Fruit fly (Drosophila melanogaster) whole organism, embryonic: Measurements from ENCODE around the gene lgs.

Experiments used
- B-H1 ChIP-seq: fragments of 200-800 bp; sonication (Bioruptor generic); IDR thresholded peaks from 3 replicates; pipeline ENCODE4 v1.3.6; 2022; ENCODE audit warnings: missing biosample characterization, missing genetic modification characterization
- CG10267 ChIP-seq: fragments of 200-800 bp; sonication (Bioruptor generic); optimal IDR thresholded peaks from 2 replicates; lab custom pipeline; 2018; ENCODE audit warnings: missing biosample characterization, mild to moderate bottlenecking, missing genetic modification characterization, moderate library complexity
- CG11723 ChIP-seq: fragments of 200-800 bp; sonication (Bioruptor generic); optimal IDR thresholded peaks from 2 replicates; lab custom pipeline; 2017; ENCODE audit warnings: missing biosample characterization, mild to moderate bottlenecking, missing genetic modification characterization
- CG1233 ChIP-seq: fragments of 200-800 bp; sonication (Bioruptor generic); optimal IDR thresholded peaks from 4 replicates; lab custom pipeline; 2018; ENCODE audit warnings: missing biosample characterization, mild to moderate bottlenecking, missing genetic modification characterization
- CG13775 ChIP-seq: fragments of 200-800 bp; sonication (Bioruptor generic); optimal IDR thresholded peaks from 3 replicates; lab custom pipeline; 2017; ENCODE audit warnings: missing biosample characterization, mild to moderate bottlenecking, missing genetic modification characterization
- CG13894 ChIP-seq: fragments of 200-800 bp; sonication (Bioruptor generic); optimal IDR thresholded peaks from 3 replicates; lab custom pipeline; 2018; ENCODE audit warnings: missing biosample characterization, mild to moderate bottlenecking, missing genetic modification characterization, moderate library complexity
- CG14014 ChIP-seq: fragments of 200-800 bp; sonication (Bioruptor generic); IDR thresholded peaks from 2 replicates; pipeline ENCODE4 v1.3.6; 2022; ENCODE audit warnings: missing biosample characterization, missing genetic modification characterization
- CG14860 ChIP-seq: fragments of 200-800 bp; sonication (Bioruptor generic); IDR thresholded peaks from 3 replicates; pipeline ENCODE4 v1.3.6; 2022; ENCODE audit warnings: missing biosample characterization, missing genetic modification characterization; ENCODE audit not compliant: partially characterized antibody
- CG1603 ChIP-seq: fragments of 200-800 bp; sonication (Bioruptor generic); optimal IDR thresholded peaks from 2 replicates; lab custom pipeline; 2019; ENCODE audit warnings: missing biosample characterization, mild to moderate bottlenecking, missing genetic modification characterization, moderate library complexity
- CG16779 ChIP-seq: fragments of 200-800 bp; sonication (Bioruptor generic); IDR thresholded peaks from 2 replicates; pipeline ENCODE4 v1.3.6; 2022; ENCODE audit warnings: missing biosample characterization, missing genetic modification characterization
- CG17802 ChIP-seq: fragments of 200-800 bp; sonication (Bioruptor generic); optimal IDR thresholded peaks from 2 replicates; lab custom pipeline; 2018; ENCODE audit warnings: missing biosample characterization, mild to moderate bottlenecking, missing genetic modification characterization, moderate library complexity
- CG2199 ChIP-seq: fragments of 200-800 bp; sonication (Bioruptor generic); IDR thresholded peaks from 3 replicates; pipeline ENCODE4 v1.3.6; 2022; ENCODE audit warnings: missing biosample characterization, missing genetic modification characterization
- CG2712 ChIP-seq: fragments of 200-800 bp; optimal IDR thresholded peaks from 3 replicates; lab custom pipeline; 2019; ENCODE audit warnings: missing biosample characterization, mild to moderate bottlenecking, missing genetic modification characterization, moderate library complexity
- CG30020 ChIP-seq: fragments of 200-800 bp; optimal IDR thresholded peaks from 2 replicates; lab custom pipeline; 2019; ENCODE audit warnings: missing biosample characterization, mild to moderate bottlenecking, missing genetic modification characterization, moderate library complexity
- CG42726 ChIP-seq: fragments of 200-800 bp; sonication (Bioruptor generic); IDR thresholded peaks from 2 replicates; pipeline ENCODE4 v1.3.6; 2022; ENCODE audit warnings: missing biosample characterization, missing genetic modification characterization; ENCODE audit not compliant: partially characterized antibody
- CG4617 ChIP-seq: fragments of 200-800 bp; sonication (Bioruptor generic); optimal IDR thresholded peaks from 3 replicates; lab custom pipeline; 2016; ENCODE audit warnings: missing biosample characterization, missing genetic modification characterization, borderline replicate concordance
- CG7839 ChIP-seq: fragments of 200-800 bp; sonication (Bioruptor generic); optimal IDR thresholded peaks from 3 replicates; lab custom pipeline; 2018; ENCODE audit warnings: missing biosample characterization, mild to moderate bottlenecking, missing genetic modification characterization, moderate library complexity
- CG8290 ChIP-seq, 3 experiments: fragments of 200-800 bp; sonication (Bioruptor generic); optimal IDR thresholded peaks; 2 replicates each; lab custom pipeline; 2016 to 2019; ENCODE audit warnings: missing biosample characterization in 3 of 3, missing genetic modification characterization in 3 of 3, mild to moderate bottlenecking in 2 of 3, moderate library complexity in 1 of 3
- CG9797 ChIP-seq: fragments of 200-800 bp; sonication (Bioruptor generic); optimal IDR thresholded peaks from 3 replicates; lab custom pipeline; 2018; ENCODE audit warnings: missing biosample characterization, mild to moderate bottlenecking, missing genetic modification characterization
- CHES-1-like ChIP-seq: fragments of 200-800 bp; sonication (Bioruptor generic); optimal IDR thresholded peaks from 2 replicates; lab custom pipeline; 2016; ENCODE audit warnings: missing biosample characterization, missing genetic modification characterization
- D19A ChIP-seq: fragments of 200-800 bp; optimal IDR thresholded peaks from 3 replicates; lab custom pipeline; 2019; ENCODE audit warnings: missing biosample characterization, mild to moderate bottlenecking, missing genetic modification characterization, moderate library complexity
- Doc3 ChIP-seq: fragments of 200-800 bp; sonication (Bioruptor generic); IDR thresholded peaks from 3 replicates; pipeline ENCODE4 v1.3.6; 2022; ENCODE audit warnings: missing biosample characterization, missing genetic modification characterization; ENCODE audit not compliant: partially characterized antibody
- Eip74EF ChIP-seq, 2 experiments: fragments of 200-800 bp in 1 of 2; fragments of >200 bp in 1 of 2; sonication (Bioruptor generic) in 1 of 2; optimal IDR thresholded peaks; 2 replicates each; lab custom pipeline; 2017 to 2019; ENCODE audit warnings: missing biosample characterization in 2 of 2, missing genetic modification characterization in 2 of 2, mild to moderate bottlenecking in 1 of 2, moderate library complexity in 1 of 2
- Elba2 ChIP-seq: fragments of 200-800 bp; sonication (Bioruptor generic); optimal IDR thresholded peaks from 3 replicates; lab custom pipeline; 2016; ENCODE audit warnings: missing biosample characterization, missing genetic modification characterization
- Hmx ChIP-seq: fragments of 200-800 bp; sonication (Bioruptor generic); optimal IDR thresholded peaks from 2 replicates; lab custom pipeline; 2016; ENCODE audit warnings: missing biosample characterization, missing genetic modification characterization
- MESR4 ChIP-seq: fragments of 200-800 bp; sonication (Bioruptor generic); optimal IDR thresholded peaks from 2 replicates; lab custom pipeline; 2018; ENCODE audit warnings: missing biosample characterization, mild to moderate bottlenecking, missing genetic modification characterization, moderate library complexity
- Mad ChIP-seq: fragments of 200-800 bp; sonication (Bioruptor generic); optimal IDR thresholded peaks from 2 replicates; lab custom pipeline; 2016; ENCODE audit warnings: missing biosample characterization, missing genetic modification characterization
- Myb ChIP-seq: fragments of 200-800 bp; sonication (Bioruptor generic); optimal IDR thresholded peaks from 2 replicates; lab custom pipeline; 2016; ENCODE audit warnings: missing biosample characterization, missing genetic modification characterization
- Opbp ChIP-seq: fragments of 200-800 bp; sonication (Bioruptor generic); IDR thresholded peaks from 3 replicates; pipeline ENCODE4 v1.3.6; 2022; ENCODE audit warnings: missing biosample characterization, missing genetic modification characterization; ENCODE audit not compliant: partially characterized antibody
- Pdp1 ChIP-seq, 2 experiments: fragments of 200-800 bp; sonication (Bioruptor generic); optimal IDR thresholded peaks; 3 replicates each; lab custom pipeline; 2016; ENCODE audit warnings: missing biosample characterization in 2 of 2, missing genetic modification characterization in 2 of 2, mild to moderate bottlenecking in 1 of 2, moderate library complexity in 1 of 2
- Poxn ChIP-seq: fragments of 200-800 bp; sonication (Bioruptor generic); IDR thresholded peaks from 2 replicates; pipeline ENCODE4 v1.3.6; 2022; ENCODE audit warnings: missing biosample characterization, missing genetic modification characterization
- Xrp1 ChIP-seq: fragments of 200-800 bp; sonication (Bioruptor generic); IDR thresholded peaks from 2 replicates; pipeline ENCODE4 v1.3.6; 2022; ENCODE audit warnings: missing biosample characterization, missing genetic modification characterization
- bowl ChIP-seq: fragments of 200-800 bp; sonication (Bioruptor generic); IDR thresholded peaks from 2 replicates; pipeline ENCODE4 v1.3.6; 2022; ENCODE audit warnings: missing biosample characterization, missing genetic modification characterization
- caup ChIP-seq: fragments of 200-800 bp; sonication (Bioruptor generic); optimal IDR thresholded peaks from 3 replicates; lab custom pipeline; 2017; ENCODE audit warnings: missing biosample characterization, mild to moderate bottlenecking, missing genetic modification characterization, moderate library complexity; ENCODE audit not compliant: severe bottlenecking
- dm ChIP-seq: fragments of 200-800 bp; sonication (Bioruptor generic); optimal IDR thresholded peaks from 3 replicates; lab custom pipeline; 2016; ENCODE audit warnings: missing biosample characterization, missing genetic modification characterization
- en ChIP-seq: fragments of 200-800 bp; sonication (Bioruptor generic); optimal IDR thresholded peaks from 2 replicates; lab custom pipeline; 2016; ENCODE audit warnings: missing biosample characterization, missing genetic modification characterization
- eve ChIP-seq, 2 experiments: fragments of >200 bp; optimal IDR thresholded peaks; 2 replicates each; lab custom pipeline; 2017; ENCODE audit warnings: missing biosample characterization in 2 of 2, missing genetic modification characterization in 2 of 2
- gem ChIP-seq: fragments of 200-800 bp; sonication (Bioruptor generic); optimal IDR thresholded peaks from 2 replicates; lab custom pipeline; 2019; ENCODE audit warnings: missing biosample characterization, mild to moderate bottlenecking, missing genetic modification characterization, moderate library complexity
- lola ChIP-seq, 3 experiments: fragments of >200 bp in 2 of 3; fragments of 200-800 bp in 1 of 3; sonication (Bioruptor generic) in 1 of 3; optimal IDR thresholded peaks; 2 replicates each; lab custom pipeline; 2017 to 2019; ENCODE audit warnings: missing biosample characterization in 3 of 3, missing genetic modification characterization in 3 of 3, mild to moderate bottlenecking in 1 of 3, moderate library complexity in 1 of 3
- onecut ChIP-seq: fragments of 200-800 bp; sonication (Bioruptor generic); IDR thresholded peaks from 2 replicates; pipeline ENCODE4 v1.3.6; 2022; ENCODE audit warnings: missing biosample characterization, missing genetic modification characterization
- pros ChIP-seq: fragments of 200-800 bp; sonication (Bioruptor generic); optimal IDR thresholded peaks from 3 replicates; lab custom pipeline; 2019; ENCODE audit warnings: missing biosample characterization, mild to moderate bottlenecking, missing genetic modification characterization, moderate library complexity
- sens ChIP-seq: fragments of 200-800 bp; sonication (Bioruptor generic); peaks from one replicate; lab custom pipeline; 2016; ENCODE audit warnings: missing biosample characterization, missing genetic modification characterization
- ssp ChIP-seq: fragments of 200-800 bp; sonication (Bioruptor generic); IDR thresholded peaks from 2 replicates; pipeline ENCODE4 v1.3.6; 2022; ENCODE audit warnings: missing biosample characterization, missing genetic modification characterization
- toy ChIP-seq: fragments of 200-800 bp; sonication (Bioruptor generic); IDR thresholded peaks from 2 replicates; pipeline ENCODE4 v1.3.6; 2022; ENCODE audit warnings: missing biosample characterization, missing genetic modification characterization
- vnd ChIP-seq: fragments of 200-800 bp; sonication (Bioruptor generic); IDR thresholded peaks from 3 replicates; pipeline ENCODE4 v1.3.6; 2022; ENCODE audit warnings: missing biosample characterization, missing genetic modification characterization; ENCODE audit not compliant: partially characterized antibody

Gene lgs

DNA sequence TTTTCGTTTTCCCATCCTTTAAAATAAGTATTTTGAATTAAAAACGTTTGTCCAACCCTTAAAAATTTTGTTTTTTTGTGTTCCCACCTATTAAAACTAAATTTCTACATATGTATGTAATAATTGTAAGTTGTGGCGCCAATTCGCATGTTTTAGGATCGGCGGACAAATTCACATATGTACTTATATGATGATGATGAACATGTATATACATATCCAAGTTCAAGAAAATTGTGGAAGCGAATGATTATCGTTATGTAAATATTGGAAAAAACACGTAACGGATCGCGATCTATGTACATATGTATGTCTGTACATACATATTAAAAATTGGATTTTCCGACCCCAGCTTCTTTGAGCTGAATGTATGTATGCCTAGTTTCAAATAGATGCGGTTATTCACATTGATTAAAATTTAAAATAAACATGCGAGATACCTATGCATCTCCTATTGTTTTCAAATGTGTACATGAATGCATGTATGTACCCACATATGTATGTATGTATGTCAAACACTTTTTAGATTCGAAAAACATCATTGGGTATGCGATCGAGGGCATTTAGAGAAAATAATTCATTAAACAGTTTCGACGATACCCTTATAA, 25.0 kb upstream of the lgs start:
- no peak for TF ChIP-seq Doc3
- TF ChIP-seq Pdp1 (GFP tag; optimal IDR thresholded peaks at IDR 0.05; lab: Kevin White, UChicago): peak in 1 of 2 experiments; percentile 72
- TF ChIP-seq CG30020 (tag; lab: Kevin White, UChicago): peak; percentile 76
- no peak for TF ChIP-seq CG14014 (GFP tag; lab: Robert Waterston, UW)
- 0 out of 3 replicates have a peak, but pooled peaks have one; percentile 75 for TF ChIP-seq CG2199 (GFP tag; lab: Robert Waterston, UW)
- peak; percentile 63 for TF ChIP-seq sens (GFP tag; lab: Kevin White, UChicago)
- TF ChIP-seq Xrp1 (GFP tag; lab: Robert Waterston, UW): 0 out of 2 replicates have a peak, but pooled peaks have one; percentile 7
- TF ChIP-seq Elba2 (GFP tag; lab: Kevin White, UChicago): peak; percentile 49
- TF ChIP-seq en (GFP tag; lab: Kevin White, UChicago): no peak
- TF ChIP-seq CG4617 (GFP tag; lab: Kevin White, UChicago): no peak
- peak; percentile 20 for TF ChIP-seq MESR4 (GFP tag; lab: Kevin White, UChicago)
- peak; percentile 4 for TF ChIP-seq Hmx
- TF ChIP-seq Opbp (GFP tag; lab: Robert Waterston, UW): no peak

DNA sequence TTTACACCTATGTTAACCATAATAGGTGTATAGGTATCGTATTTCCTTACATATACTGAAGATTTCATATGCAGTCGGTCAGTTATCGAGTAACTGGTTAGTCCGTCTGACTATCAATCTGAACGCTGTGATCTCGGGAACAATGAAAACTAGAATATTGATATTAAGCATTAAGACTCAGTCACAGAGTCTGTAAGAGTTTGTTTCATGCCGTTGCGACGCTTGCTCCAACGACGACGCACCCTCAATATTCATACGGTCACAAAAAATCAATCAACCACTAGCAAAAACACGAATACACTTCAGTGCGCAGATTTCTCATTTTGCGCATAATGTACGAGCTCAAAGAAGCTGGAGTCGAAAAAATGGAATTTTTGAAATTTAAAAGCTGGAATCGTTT, 24.3 kb upstream of the lgs start:
- peak; percentile 82 for TF ChIP-seq pros (GFP tag; lab: Kevin White, UChicago)
- TF ChIP-seq CG9797 (GFP tag; lab: Kevin White, UChicago): no peak
- TF ChIP-seq CG14860 (GFP tag; lab: Robert Waterston, UW): no peak
- TF ChIP-seq CG1233: no peak
- TF ChIP-seq CG2199 (GFP tag; lab: Robert Waterston, UW): peak; percentile 91
- peak; percentile 76 for TF ChIP-seq CG13894
- TF ChIP-seq CG10267 (tag; lab: Kevin White, UChicago): no peak
- no peak for TF ChIP-seq toy (GFP tag; lab: Robert Waterston, UW)
- TF ChIP-seq eve (GFP tag; optimal IDR thresholded peaks at IDR 0.05; lab: Kevin White, UChicago): peak in 1 of 2 experiments; percentile 57
- peak; percentile 23 for TF ChIP-seq CG1603
- no peak for TF ChIP-seq CG42726 (GFP tag; lab: Robert Waterston, UW)
- TF ChIP-seq MESR4 (GFP tag; lab: Kevin White, UChicago): peak; percentile 2
- TF ChIP-seq CG13775 (GFP tag; lab: Kevin White, UChicago): no peak
- TF ChIP-seq dm (GFP tag; lab: Kevin White, UChicago): no peak
- TF ChIP-seq onecut (GFP tag; lab: Robert Waterston, UW): peak; percentile 78
- peak; percentile 28 for TF ChIP-seq CG8290 (GFP tag; optimal IDR thresholded peaks at IDR 0.05; lab: Kevin White, UChicago)
- no peak for TF ChIP-seq CG8290 (tag; optimal IDR thresholded peaks at IDR 0.05; lab: Kevin White, UChicago)
- no peak for TF ChIP-seq B-H1 (GFP tag; lab: Robert Waterston, UW)
- no peak for TF ChIP-seq vnd (GFP tag; lab: Robert Waterston, UW)
- TF ChIP-seq Mad (GFP tag; lab: Kevin White, UChicago): no peak
- peak; percentile 4 for TF ChIP-seq Myb
- no peak for TF ChIP-seq caup (GFP tag; lab: Kevin White, UChicago)
- TF ChIP-seq bowl: no peak
- peak; percentile 53 for TF ChIP-seq D19A
- TF ChIP-seq CG11723: peak; percentile 36

DNA sequence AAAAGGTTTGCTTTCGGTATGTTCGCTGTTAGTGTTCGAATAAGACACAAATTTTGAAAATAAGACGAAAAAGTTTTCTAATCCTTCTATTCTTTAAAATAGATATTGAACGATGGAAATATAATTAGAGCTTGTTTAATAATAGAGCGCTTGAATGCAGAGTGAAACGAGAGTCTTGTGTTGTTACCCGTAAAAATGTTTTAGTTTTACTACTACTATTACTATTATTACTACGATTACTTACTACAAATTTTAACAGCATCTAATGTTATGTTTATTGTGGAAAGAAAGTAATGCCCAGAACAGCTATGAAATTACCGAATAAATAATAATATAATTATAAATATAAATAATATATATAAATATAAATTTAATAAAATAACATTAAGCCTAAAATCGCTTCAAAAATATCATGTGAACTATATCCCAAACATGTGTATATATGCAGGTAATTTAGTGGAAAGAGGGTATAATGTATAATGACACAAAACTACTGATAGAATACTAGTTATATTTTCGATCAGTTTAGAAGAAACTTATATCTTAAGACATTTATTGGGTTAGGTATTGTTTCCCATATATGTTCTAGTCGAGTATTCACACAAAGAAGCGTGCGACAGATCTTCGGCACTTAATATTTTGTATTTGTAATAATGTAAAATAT, 23.4 kb upstream of the lgs start, which contains the start of gene CG33941:
Gene CG33941 (plus strand): TSS at position 522 of the 664 bp plus-strand sequence.
- TF ChIP-seq CG7839 (tag; lab: Kevin White, UChicago) (no peak), CG1603 (peak; percentile 57), CG17802 (tag; lab: Kevin White, UChicago) (peak; percentile 80), Poxn (GFP tag; lab: Robert Waterston, UW) (no peak), ssp (peak; percentile 92), CG30020 (tag; lab: Kevin White, UChicago) (peak; percentile 96), gem (tag; lab: Kevin White, UChicago) (peak; percentile 9), Eip74EF (GFP tag; optimal IDR thresholded peaks at IDR 0.05; lab: Kevin White, UChicago) (peak in 1 of 2 experiments; percentile 49), MESR4 (GFP tag; lab: Kevin White, UChicago) (peak; percentile 28), lola (GFP tag; optimal IDR thresholded peaks at IDR 0.05; lab: Kevin White, UChicago) (peak in 1 of 3 experiments; percentile 93), CG16779 (GFP tag; lab: Robert Waterston, UW) (no peak), CHES-1-like (GFP tag; lab: Kevin White, UChicago) (no peak), CG2712 (tag; lab: Kevin White, UChicago) (peak; percentile 13)
